Worm (Caenorhabditis elegans) whole organism, mixed stage, embryonic: ENCODE measurements around the gene Y38C1AA.7.

Source experiments
- M03D4.4 ChIP-seq: sonication (generic microtip); optimal IDR thresholded peaks from 2 replicates; lab custom pipeline; 2017; ENCODE audit warnings: mild to moderate bottlenecking, missing genetic modification characterization, missing compliant biosample characterization
- bed-3 ChIP-seq: fragments of 200-800 bp; sonication (Bioruptor generic); optimal IDR thresholded peaks from 3 replicates; lab custom pipeline; 2018; ENCODE audit warnings: mild to moderate bottlenecking, missing genetic modification characterization, moderate library complexity, missing compliant biosample characterization
- blmp-1 ChIP-seq: fragments of 150-350 bp; optimal IDR thresholded peaks from 2 replicates; lab custom pipeline; 2014; ENCODE audit warnings: missing biosample characterization, missing genetic modification characterization
- ceh-39 ChIP-seq: fragments of 150-350 bp; optimal IDR thresholded peaks from 2 replicates; lab custom pipeline; 2014; ENCODE audit warnings: missing biosample characterization, missing genetic modification characterization
- ceh-43 ChIP-seq: fragments of 200-800 bp; sonication (Bioruptor generic); optimal IDR thresholded peaks from 2 replicates; lab custom pipeline; 2018; ENCODE audit warnings: mild to moderate bottlenecking, missing genetic modification characterization, moderate library complexity, missing compliant biosample characterization
- ceh-83 ChIP-seq: fragments of 200-800 bp; sonication (Bioruptor generic); optimal IDR thresholded peaks from 2 replicates; lab custom pipeline; 2018; ENCODE audit warnings: mild to moderate bottlenecking, missing genetic modification characterization, missing compliant biosample characterization
- ces-1 ChIP-seq: fragments of 150-350 bp; optimal IDR thresholded peaks from 2 replicates; lab custom pipeline; 2014; ENCODE audit warnings: missing biosample characterization, missing genetic modification reagents, missing genetic modification characterization
- cnd-1 ChIP-seq: fragments of 200-800 bp; sonication (Bioruptor generic); optimal IDR thresholded peaks from 2 replicates; lab custom pipeline; 2018; ENCODE audit warnings: mild to moderate bottlenecking, missing genetic modification characterization, missing compliant biosample characterization
- drap-1 ChIP-seq: fragments of 200-800 bp; sonication (Bioruptor generic); optimal IDR thresholded peaks from 3 replicates; lab custom pipeline; 2018; ENCODE audit warnings: mild to moderate bottlenecking, missing genetic modification characterization, missing compliant biosample characterization
- elt-1 ChIP-seq: sonication (generic microtip); optimal IDR thresholded peaks from 2 replicates; lab custom pipeline; 2017; ENCODE audit warnings: missing genetic modification characterization, mild to moderate bottlenecking, missing compliant biosample characterization, antibody characterized with exemption, moderate library complexity, borderline replicate concordance; ENCODE audit not compliant: insufficient read depth
- elt-3 ChIP-seq: fragments of 150-350 bp; optimal IDR thresholded peaks from 2 replicates; lab custom pipeline; 2014; ENCODE audit warnings: missing biosample characterization, missing genetic modification characterization
- flh-1 ChIP-seq: fragments of 200-800 bp; sonication (Bioruptor generic); optimal IDR thresholded peaks from 2 replicates; lab custom pipeline; 2018; ENCODE audit warnings: mild to moderate bottlenecking, missing genetic modification characterization, moderate library complexity, missing compliant biosample characterization
- ham-2 ChIP-seq: fragments of 200-800 bp; sonication (Bioruptor generic); optimal IDR thresholded peaks from 2 replicates; lab custom pipeline; 2018; ENCODE audit warnings: mild to moderate bottlenecking, missing genetic modification characterization, missing compliant biosample characterization
- hlh-1 ChIP-seq: fragments of 150-350 bp; optimal IDR thresholded peaks from 2 replicates; lab custom pipeline; 2014; ENCODE audit warnings: missing biosample characterization, missing genetic modification reagents, missing genetic modification characterization
- lin-13 ChIP-seq: fragments of 150-350 bp; optimal IDR thresholded peaks from 2 replicates; lab custom pipeline; 2014; ENCODE audit warnings: missing biosample characterization, missing genetic modification characterization
- lin-32 ChIP-seq: fragments of 200-800 bp; sonication (Bioruptor generic); optimal IDR thresholded peaks from 2 replicates; lab custom pipeline; 2018; ENCODE audit warnings: mild to moderate bottlenecking, missing genetic modification characterization, missing compliant biosample characterization
- lsy-2 ChIP-seq: fragments of 150-350 bp; optimal IDR thresholded peaks from 2 replicates; lab custom pipeline; 2014; ENCODE audit warnings: missing biosample characterization, missing genetic modification characterization
- mab-5 ChIP-seq: fragments of 150-350 bp; optimal IDR thresholded peaks from 2 replicates; lab custom pipeline; 2014; ENCODE audit warnings: missing biosample characterization, missing genetic modification characterization
- mep-1 ChIP-seq: fragments of 150-350 bp; optimal IDR thresholded peaks from 2 replicates; lab custom pipeline; 2017; ENCODE audit warnings: missing biosample characterization, missing genetic modification reagents, missing genetic modification characterization, inconsistent platforms
- mls-2 ChIP-seq: sonication (generic microtip); optimal IDR thresholded peaks from 2 replicates; lab custom pipeline; 2016; ENCODE audit warnings: mild to moderate bottlenecking, missing genetic modification characterization, moderate library complexity, missing compliant biosample characterization
- nhr-12 ChIP-seq: fragments of 150-350 bp; optimal IDR thresholded peaks from 2 replicates; lab custom pipeline; 2014; ENCODE audit warnings: missing biosample characterization, missing genetic modification characterization
- nhr-2 ChIP-seq: fragments of 150-350 bp; optimal IDR thresholded peaks from 2 replicates; lab custom pipeline; 2014; ENCODE audit warnings: missing biosample characterization, missing genetic modification characterization
- nhr-237 ChIP-seq: fragments of 150-350 bp; optimal IDR thresholded peaks from 2 replicates; lab custom pipeline; 2014; ENCODE audit warnings: missing biosample characterization, missing genetic modification characterization
- nhr-28 ChIP-seq: fragments of 150-350 bp; optimal IDR thresholded peaks from 2 replicates; lab custom pipeline; 2014; ENCODE audit warnings: missing biosample characterization, missing genetic modification characterization
- pha-4 ChIP-seq: fragments of 150-350 bp; optimal IDR thresholded peaks from 2 replicates; lab custom pipeline; 2018; ENCODE audit warnings: missing biosample characterization, missing genetic modification reagents, missing genetic modification characterization
- sem-2 ChIP-seq: fragments of 200-800 bp; sonication (Bioruptor generic); optimal IDR thresholded peaks from 2 replicates; lab custom pipeline; 2018; ENCODE audit warnings: mild to moderate bottlenecking, missing genetic modification characterization, missing compliant biosample characterization
- sptf-1 ChIP-seq: sonication (generic microtip); optimal IDR thresholded peaks from 2 replicates; lab custom pipeline; 2017; ENCODE audit warnings: mild to moderate bottlenecking, missing genetic modification characterization, moderate library complexity, missing compliant biosample characterization
- tbx-8 ChIP-seq: fragments of 200-800 bp; sonication (Bioruptor generic); optimal IDR thresholded peaks from 2 replicates; lab custom pipeline; 2018; ENCODE audit warnings: mild to moderate bottlenecking, missing genetic modification characterization, moderate library complexity, missing compliant biosample characterization
- unc-120 ChIP-seq: sonication (generic microtip); optimal IDR thresholded peaks from 2 replicates; lab custom pipeline; 2017; ENCODE audit warnings: missing genetic modification characterization, missing compliant biosample characterization; ENCODE audit not compliant: poor library complexity, severe bottlenecking
- unc-39 ChIP-seq: fragments of 150-350 bp; optimal IDR thresholded peaks from 2 replicates; lab custom pipeline; 2014; ENCODE audit warnings: missing biosample characterization, missing genetic modification characterization
- unc-62 ChIP-seq: fragments of 150-350 bp; optimal IDR thresholded peaks from 2 replicates; lab custom pipeline; 2014; ENCODE audit warnings: missing biosample characterization, missing genetic modification reagents, missing genetic modification characterization
- zip-8 ChIP-seq: fragments of 150-350 bp; optimal IDR thresholded peaks from 2 replicates; lab custom pipeline; 2014; ENCODE audit warnings: missing biosample characterization, missing genetic modification characterization
- ztf-11 ChIP-seq: fragments of 150-350 bp; optimal IDR thresholded peaks from 2 replicates; lab custom pipeline; 2014; ENCODE audit warnings: missing biosample characterization, missing genetic modification characterization

Gene Y38C1AA.7

ce11 chrIV:186110-186509 lies 27.3 kb downstream of the Y38C1AA.7 start:
- TF ChIP-seq bed-3 (GFP tag; lab: Kevin White, UChicago) (no peak), hlh-1 (tag; lab: Kevin White, UChicago) (peak; percentile 23), ces-1 (GFP tag; lab: Kevin White, UChicago) (peak; percentile 71)

- TF ChIP-seq unc-39 (tag; lab: Kevin White, UChicago) = no peak
- no peak for TF ChIP-seq flh-1 (GFP tag; lab: Kevin White, UChicago)
These were observed 28.6 kb downstream of the Y38C1AA.7 start for ce11 chrIV:187336-187735.

- no peak for TF ChIP-seq unc-62 (GFP tag; lab: Kevin White, UChicago)
- TF ChIP-seq sem-2 = no peak
- TF ChIP-seq bed-3 (GFP tag; lab: Kevin White, UChicago) = no peak
- TF ChIP-seq ceh-83 (GFP tag; lab: Kevin White, UChicago) = no peak
- TF ChIP-seq lsy-2 = no peak
- no peak for TF ChIP-seq lin-32
- no peak for TF ChIP-seq drap-1 (GFP tag; lab: Kevin White, UChicago)
- TF ChIP-seq elt-1 (tag; lab: Kevin White, UChicago) = no peak
- TF ChIP-seq ceh-39 = no peak
- TF ChIP-seq hlh-1 (tag; lab: Kevin White, UChicago) = no peak
- TF ChIP-seq ces-1 (GFP tag; lab: Kevin White, UChicago) = no peak
- no peak for TF ChIP-seq mab-5 (tag; lab: Kevin White, UChicago)
- no peak for TF ChIP-seq blmp-1 (tag; lab: Kevin White, UChicago)
- TF ChIP-seq nhr-237 = no peak
- no peak for TF ChIP-seq sptf-1 (tag; lab: Kevin White, UChicago)
- TF ChIP-seq, all 35 proteins: peak for 0
These were observed 30.3 kb downstream of the Y38C1AA.7 start for ce11 chrIV:189087-189486.

ce11 chrIV:192046-192445 lies 33.3 kb downstream of the Y38C1AA.7 start, which contains the start of gene Y38C1AA.12:
TSS of gene Y38C1AA.12 (plus strand) at chrIV:192256.
- TF ChIP-seq ceh-43 (no peak), blmp-1 (tag; lab: Kevin White, UChicago) (no peak), lin-13 (peak; percentile 47), mep-1 (peak; percentile 17), tbx-8 (GFP tag; lab: Kevin White, UChicago) (no peak), zip-8 (tag; lab: Kevin White, UChicago) (no peak), ham-2 (GFP tag; lab: Kevin White, UChicago) (no peak), ceh-83 (GFP tag; lab: Kevin White, UChicago) (peak; percentile 11), sptf-1 (tag; lab: Kevin White, UChicago) (peak; percentile 68), elt-3 (tag; lab: Kevin White, UChicago) (no peak), drap-1 (GFP tag; lab: Kevin White, UChicago) (peak; percentile 24), hlh-1 (tag; lab: Kevin White, UChicago) (no peak), cnd-1 (tag; lab: Kevin White, UChicago) (peak; percentile 40), sem-2 (no peak), nhr-237 (peak; percentile 35), ces-1 (GFP tag; lab: Kevin White, UChicago) (peak; percentile 19), bed-3 (GFP tag; lab: Kevin White, UChicago) (no peak), mls-2 (peak; percentile 69), lsy-2 (peak; percentile 59), M03D4.4 (tag; lab: Kevin White, UChicago) (peak; percentile 36), nhr-2 (tag; lab: Kevin White, UChicago) (no peak), nhr-12 (tag; lab: Kevin White, UChicago) (no peak), mab-5 (tag; lab: Kevin White, UChicago) (no peak), pha-4 (tag; lab: Kevin White, UChicago) (peak; percentile 61), lin-32 (peak; percentile 6), unc-62 (GFP tag; lab: Kevin White, UChicago) (no peak)

ce11 chrIV:194442-194841 lies 35.7 kb downstream of the Y38C1AA.7 start, which contains the start of gene csn-3:
TSS of gene csn-3 (plus strand) at chrIV:194742.
- no peak for TF ChIP-seq ceh-39
- TF ChIP-seq unc-39 (tag; lab: Kevin White, UChicago) = no peak
- no peak for TF ChIP-seq ham-2 (GFP tag; lab: Kevin White, UChicago)
- no peak for TF ChIP-seq lin-32
- no peak for TF ChIP-seq elt-1 (tag; lab: Kevin White, UChicago)
- no peak for TF ChIP-seq flh-1 (GFP tag; lab: Kevin White, UChicago)
- TF ChIP-seq elt-3 (tag; lab: Kevin White, UChicago) = no peak
- TF ChIP-seq zip-8 (tag; lab: Kevin White, UChicago) = no peak
- no peak for TF ChIP-seq nhr-28 (tag; lab: Kevin White, UChicago)
- TF ChIP-seq ztf-11 (tag; lab: Kevin White, UChicago) = no peak
- TF ChIP-seq lin-13 = no peak
- TF ChIP-seq bed-3 (GFP tag; lab: Kevin White, UChicago) = no peak
- no peak for TF ChIP-seq sptf-1 (tag; lab: Kevin White, UChicago)
- no peak for TF ChIP-seq unc-120 (tag; lab: Kevin White, UChicago)
- no peak for TF ChIP-seq nhr-12 (tag; lab: Kevin White, UChicago)
- no peak for TF ChIP-seq ceh-83 (GFP tag; lab: Kevin White, UChicago)
- TF ChIP-seq blmp-1 (tag; lab: Kevin White, UChicago) = no peak
- no peak for TF ChIP-seq sem-2
- no peak for TF ChIP-seq mls-2
